Fruit fly (Drosophila melanogaster) S2 (cell line): ENCODE results near the gene CG43145.

Experiments used
- CG8478 ChIP-seq: fragments of >200 bp; optimal IDR thresholded peaks from 2 replicates; lab custom pipeline; 2018
- CTCF ChIP-seq, 2 experiments: fragments of >200 bp; optimal IDR thresholded peaks; 2 replicates each; lab custom pipeline; 2018

dm6 chr2L:3740443-3740842, 38.8 kb downstream of the CG43145 start:
- TF ChIP-seq CG8478 (lab: Kevin White, UChicago) (no peak), CTCF (optimal IDR thresholded peaks at IDR 0.05; lab: Kevin White, UChicago) (no peak)
